Fruit fly (Drosophila melanogaster) whole organism, embryonic: Measurements from ENCODE around the gene RanGAP.

Experiments
- Abd-B ChIP-seq: fragments of 200-800 bp; sonication (Bioruptor generic); optimal IDR thresholded peaks from 2 replicates; lab custom pipeline; 2018; ENCODE audit warnings: missing biosample characterization, mild to moderate bottlenecking, missing genetic modification characterization, moderate library complexity
- CG10147 ChIP-seq: fragments of 200-800 bp; sonication (Bioruptor generic); optimal IDR thresholded peaks from 2 replicates; lab custom pipeline; 2019; ENCODE audit warnings: missing biosample characterization, mild to moderate bottlenecking, missing genetic modification characterization, moderate library complexity
- CG10565 ChIP-seq: fragments of 200-800 bp; sonication (Bioruptor generic); optimal IDR thresholded peaks from 3 replicates; lab custom pipeline; 2016; ENCODE audit warnings: missing biosample characterization, mild to moderate bottlenecking, missing genetic modification characterization
- CG11247 ChIP-seq: fragments of 200-800 bp; sonication (Bioruptor generic); IDR thresholded peaks from 2 replicates; pipeline ENCODE4 v1.3.6; 2022; ENCODE audit warnings: missing biosample characterization, missing genetic modification characterization
- CG12155 ChIP-seq: fragments of 200-800 bp; sonication (Bioruptor generic); optimal IDR thresholded peaks from 3 replicates; lab custom pipeline; 2016; ENCODE audit warnings: missing biosample characterization, missing genetic modification characterization
- CG12769 ChIP-seq: fragments of 200-800 bp; sonication (Bioruptor generic); optimal IDR thresholded peaks from 2 replicates; lab custom pipeline; 2019; ENCODE audit warnings: missing biosample characterization, mild to moderate bottlenecking, missing genetic modification characterization, moderate library complexity
- CG14014 ChIP-seq: fragments of 200-800 bp; sonication (Bioruptor generic); IDR thresholded peaks from 2 replicates; pipeline ENCODE4 v1.3.6; 2022; ENCODE audit warnings: missing biosample characterization, missing genetic modification characterization
- CG14441 ChIP-seq: fragments of 200-800 bp; sonication (Bioruptor generic); IDR thresholded peaks from 2 replicates; pipeline ENCODE4 v1.3.6; 2022; ENCODE audit warnings: missing biosample characterization, missing genetic modification characterization
- CG15601 ChIP-seq: fragments of 200-800 bp; sonication (Bioruptor generic); optimal IDR thresholded peaks from 3 replicates; lab custom pipeline; 2019; ENCODE audit warnings: missing biosample characterization, mild to moderate bottlenecking, missing genetic modification characterization, moderate library complexity
- CG1603 ChIP-seq: fragments of 200-800 bp; sonication (Bioruptor generic); optimal IDR thresholded peaks from 2 replicates; lab custom pipeline; 2019; ENCODE audit warnings: missing biosample characterization, mild to moderate bottlenecking, missing genetic modification characterization, moderate library complexity
- CG16815 ChIP-seq: fragments of 200-800 bp; sonication (Bioruptor generic); optimal IDR thresholded peaks from 3 replicates; lab custom pipeline; 2017; ENCODE audit warnings: missing biosample characterization, mild to moderate bottlenecking, missing genetic modification characterization
- CG30403 ChIP-seq: fragments of 200-800 bp; sonication (Bioruptor generic); optimal IDR thresholded peaks from 3 replicates; lab custom pipeline; 2016; ENCODE audit warnings: missing biosample characterization, missing genetic modification characterization
- CG3065 ChIP-seq: fragments of 200-800 bp; sonication (Bioruptor generic); optimal IDR thresholded peaks from 2 replicates; lab custom pipeline; 2016; ENCODE audit warnings: missing biosample characterization, missing genetic modification characterization
- CG42726 ChIP-seq: fragments of 200-800 bp; sonication (Bioruptor generic); IDR thresholded peaks from 2 replicates; pipeline ENCODE4 v1.3.6; 2022; ENCODE audit warnings: missing biosample characterization, missing genetic modification characterization; ENCODE audit not compliant: partially characterized antibody
- CG4282 ChIP-seq: fragments of 200-800 bp; sonication (Bioruptor generic); optimal IDR thresholded peaks from 2 replicates; lab custom pipeline; 2016; ENCODE audit warnings: missing biosample characterization, missing genetic modification characterization
- CG4617 ChIP-seq: fragments of 200-800 bp; sonication (Bioruptor generic); optimal IDR thresholded peaks from 3 replicates; lab custom pipeline; 2016; ENCODE audit warnings: missing biosample characterization, missing genetic modification characterization, borderline replicate concordance
- CG7745 ChIP-seq: fragments of 200-800 bp; sonication (Bioruptor generic); optimal IDR thresholded peaks from 2 replicates; lab custom pipeline; 2018; ENCODE audit warnings: missing biosample characterization, mild to moderate bottlenecking, missing genetic modification characterization, moderate library complexity
- CG8765 ChIP-seq: fragments of 200-800 bp; sonication (Bioruptor generic); IDR thresholded peaks from 2 replicates; pipeline ENCODE4 v1.3.6; 2022; ENCODE audit warnings: missing biosample characterization, missing genetic modification characterization
- Dll ChIP-seq: fragments of 200-800 bp; sonication (Bioruptor generic); IDR thresholded peaks from 4 replicates; pipeline ENCODE4 v1.3.6; 2022; ENCODE audit warnings: missing biosample characterization, missing genetic modification characterization; ENCODE audit not compliant: partially characterized antibody
- Gug ChIP-seq: fragments of 200-800 bp; sonication (Bioruptor generic); IDR thresholded peaks from 4 replicates; pipeline ENCODE4 v1.3.6; 2022; ENCODE audit warnings: missing biosample characterization, missing genetic modification characterization
- Kr ChIP-seq: fragments of 200-800 bp; sonication (Bioruptor generic); optimal IDR thresholded peaks from 2 replicates; lab custom pipeline; 2017; ENCODE audit warnings: missing biosample characterization, mild to moderate bottlenecking, missing genetic modification characterization
- MTF-1 ChIP-seq: fragments of 200-800 bp; sonication (Bioruptor generic); optimal IDR thresholded peaks from 2 replicates; lab custom pipeline; 2018; ENCODE audit warnings: missing biosample characterization, mild to moderate bottlenecking, missing genetic modification characterization, borderline replicate concordance
- NC2β ChIP-seq: fragments of 200-800 bp; sonication (Bioruptor generic); optimal IDR thresholded peaks from 2 replicates; lab custom pipeline; 2016; ENCODE audit warnings: missing biosample characterization, missing genetic modification characterization
- Oaz ChIP-seq: fragments of 200-800 bp; sonication (Bioruptor generic); IDR thresholded peaks from 2 replicates; pipeline ENCODE4 v1.3.6; 2022; ENCODE audit warnings: missing biosample characterization, missing genetic modification characterization
- Six4 ChIP-seq: fragments of 200-800 bp; sonication (Bioruptor generic); optimal IDR thresholded peaks from 2 replicates; lab custom pipeline; 2016; ENCODE audit warnings: missing biosample characterization, missing genetic modification characterization
- Spps ChIP-seq: fragments of 200-800 bp; sonication (Bioruptor generic); optimal IDR thresholded peaks from 2 replicates; lab custom pipeline; 2018; ENCODE audit warnings: missing biosample characterization, mild to moderate bottlenecking, missing genetic modification characterization
- Taf1 ChIP-seq: fragments of 200-800 bp; sonication (Bioruptor generic); IDR thresholded peaks from 2 replicates; pipeline ENCODE4 v1.3.6; 2022; ENCODE audit warnings: missing biosample characterization, missing genetic modification characterization
- ara ChIP-seq: fragments of 200-800 bp; sonication (Bioruptor generic); IDR thresholded peaks from 2 replicates; pipeline ENCODE4 v1.3.6; 2022; ENCODE audit warnings: missing biosample characterization, missing genetic modification characterization
- bcd ChIP-seq: fragments of 200-800 bp; sonication (Bioruptor generic); optimal IDR thresholded peaks from 2 replicates; lab custom pipeline; 2017; ENCODE audit warnings: missing biosample characterization, mild to moderate bottlenecking, missing genetic modification characterization
- bowl ChIP-seq: fragments of 200-800 bp; sonication (Bioruptor generic); IDR thresholded peaks from 2 replicates; pipeline ENCODE4 v1.3.6; 2022; ENCODE audit warnings: missing biosample characterization, missing genetic modification characterization
- br ChIP-seq: fragments of >200 bp; optimal IDR thresholded peaks from 2 replicates; lab custom pipeline; 2017
- cato ChIP-seq: fragments of 200-800 bp; sonication (Bioruptor generic); optimal IDR thresholded peaks from 2 replicates; lab custom pipeline; 2016; ENCODE audit warnings: missing biosample characterization, missing genetic modification characterization, borderline replicate concordance
- fd3F ChIP-seq: fragments of 200-800 bp; sonication (Bioruptor generic); optimal IDR thresholded peaks from 2 replicates; lab custom pipeline; 2018; ENCODE audit warnings: missing biosample characterization, mild to moderate bottlenecking, missing genetic modification characterization, moderate library complexity
- gsb-n ChIP-seq: fragments of 200-800 bp; sonication (Bioruptor generic); optimal IDR thresholded peaks from 3 replicates; lab custom pipeline; 2018; ENCODE audit warnings: missing biosample characterization, mild to moderate bottlenecking, missing genetic modification characterization
- jing ChIP-seq: fragments of 200-800 bp; sonication (Bioruptor generic); optimal IDR thresholded peaks from 2 replicates; lab custom pipeline; 2018; ENCODE audit warnings: missing biosample characterization, mild to moderate bottlenecking, missing genetic modification characterization
- lmd ChIP-seq: fragments of 200-800 bp; sonication (Bioruptor generic); IDR thresholded peaks from 2 replicates; pipeline ENCODE4 v1.3.6; 2022; ENCODE audit warnings: missing biosample characterization, missing genetic modification characterization
- mam ChIP-seq: fragments of 200-800 bp; sonication (Bioruptor generic); optimal IDR thresholded peaks from 3 replicates; lab custom pipeline; 2016; ENCODE audit warnings: missing biosample characterization, missing genetic modification characterization
- otp ChIP-seq: fragments of 200-800 bp; sonication (Bioruptor generic); IDR thresholded peaks from 3 replicates; pipeline ENCODE4, ENCODE4 v1.3.6; 2022; ENCODE audit warnings: missing biosample characterization, missing genetic modification characterization
- pnt ChIP-seq: fragments of 200-800 bp; sonication (Bioruptor generic); optimal IDR thresholded peaks from 3 replicates; lab custom pipeline; 2016; ENCODE audit warnings: missing biosample characterization, missing genetic modification characterization
- psq ChIP-seq: fragments of 200-800 bp; sonication (Bioruptor generic); optimal IDR thresholded peaks from 2 replicates; lab custom pipeline; 2017; ENCODE audit warnings: missing biosample characterization, missing genetic modification characterization
- run ChIP-seq: fragments of 200-800 bp; sonication (Bioruptor generic); optimal IDR thresholded peaks from 3 replicates; lab custom pipeline; 2018; ENCODE audit warnings: missing biosample characterization, mild to moderate bottlenecking, missing genetic modification characterization
- salm ChIP-seq: fragments of 200-800 bp; sonication (Bioruptor generic); optimal IDR thresholded peaks from 2 replicates; lab custom pipeline; 2018; ENCODE audit warnings: missing biosample characterization, mild to moderate bottlenecking, missing genetic modification characterization
- sim ChIP-seq: fragments of 200-800 bp; sonication (Bioruptor generic); IDR thresholded peaks from 2 replicates; pipeline ENCODE4 v1.3.6; 2022; ENCODE audit warnings: missing biosample characterization, missing genetic modification characterization
- sisA ChIP-seq: fragments of 200-800 bp; sonication (Bioruptor generic); IDR thresholded peaks from 2 replicates; pipeline ENCODE4 v1.3.6; 2022; ENCODE audit warnings: missing biosample characterization, missing genetic modification characterization
- slou ChIP-seq: fragments of 200-800 bp; sonication (Bioruptor generic); optimal IDR thresholded peaks from 3 replicates; lab custom pipeline; 2016; ENCODE audit warnings: missing biosample characterization, missing genetic modification characterization
- tap ChIP-seq: fragments of 200-800 bp; optimal IDR thresholded peaks from 3 replicates; lab custom pipeline; 2019; ENCODE audit warnings: missing biosample characterization, mild to moderate bottlenecking, missing genetic modification characterization, moderate library complexity
- unc-4 ChIP-seq: fragments of 200-800 bp; sonication (Bioruptor generic); IDR thresholded peaks from 2 replicates; pipeline ENCODE4 v1.3.6; 2022; ENCODE audit warnings: missing biosample characterization, missing genetic modification characterization; ENCODE audit not compliant: partially characterized antibody
- wdn ChIP-seq: fragments of 200-800 bp; sonication (Bioruptor generic); IDR thresholded peaks from 2 replicates; pipeline ENCODE4 v1.3.6; 2022; ENCODE audit warnings: missing biosample characterization, missing genetic modification characterization
- z ChIP-seq: fragments of 200-800 bp; sonication (Bioruptor generic); IDR thresholded peaks from 3 replicates; pipeline ENCODE4 v1.3.6; 2022; ENCODE audit warnings: missing biosample characterization, missing genetic modification characterization

Gene RanGAP

dm6 chr2L:19416602-19417497 is 24.9 kb upstream of the RanGAP start, which contains the start of gene Lectin-galC1 (continued):
- peak; percentile 85 for TF ChIP-seq Six4 (GFP tag; lab: Kevin White, UChicago)
- TF ChIP-seq bcd (GFP tag; lab: Kevin White, UChicago) = peak; percentile 81
- TF ChIP-seq fd3F = peak; percentile 76
- peak; percentile 69 for TF ChIP-seq slou
- peak; percentile 92 for TF ChIP-seq CG1603 (tag; lab: Kevin White, UChicago)
- peak; percentile 79 for TF ChIP-seq CG10565 (GFP tag; lab: Kevin White, UChicago)
- peak; percentile 86 for TF ChIP-seq otp
- peak; percentile 82 for TF ChIP-seq CG12155 (GFP tag; lab: Kevin White, UChicago)
- TF ChIP-seq CG11247 = peak; percentile 70; the same call in 1 of the 2 replicates
- peak; percentile 84 for TF ChIP-seq tap (tag; lab: Kevin White, UChicago)
- TF ChIP-seq MTF-1 (GFP tag; lab: Kevin White, UChicago) = peak; percentile 80
- TF ChIP-seq wdn (GFP tag; lab: Robert Waterston, UW) = peak; percentile 47; the same call in 1 of the 2 replicates
- peak; percentile 87 for TF ChIP-seq gsb-n (tag; lab: Kevin White, UChicago)
- peak; percentile 85 for TF ChIP-seq CG14014 (GFP tag; lab: Robert Waterston, UW)
- TF ChIP-seq CG7745 (tag; lab: Kevin White, UChicago) = peak; percentile 57
- peak; percentile 80 for TF ChIP-seq CG10147
- peak; percentile 89 for TF ChIP-seq CG30403 (GFP tag; lab: Kevin White, UChicago)
- TF ChIP-seq lmd (GFP tag; lab: Robert Waterston, UW) = no peak; the same call in 1 of the 2 replicates
- peak; percentile 77 for TF ChIP-seq CG4282 (GFP tag; lab: Kevin White, UChicago)
- TF ChIP-seq Oaz (GFP tag; lab: Robert Waterston, UW) = peak; percentile 78
- TF ChIP-seq cato (GFP tag; lab: Kevin White, UChicago) = peak; percentile 67
- peak; percentile 88; the same call in 1 of the 2 replicates for TF ChIP-seq sisA (GFP tag; lab: Robert Waterston, UW)
- TF ChIP-seq Dll (GFP tag; lab: Robert Waterston, UW) = no peak
- peak; percentile 83 for TF ChIP-seq CG14441 (GFP tag; lab: Robert Waterston, UW)
- peak; percentile 93 for TF ChIP-seq pnt (GFP tag; lab: Kevin White, UChicago)
- TF ChIP-seq CG4617 = peak; percentile 70
- peak; percentile 79 for TF ChIP-seq sim (GFP tag; lab: Robert Waterston, UW)
- no peak for TF ChIP-seq unc-4 (GFP tag; lab: Robert Waterston, UW)
- no peak for TF ChIP-seq br
- TF ChIP-seq salm (tag; lab: Kevin White, UChicago) = peak; percentile 88
- TF ChIP-seq CG8765 (GFP tag; lab: Robert Waterston, UW) = no peak
- peak; percentile 70 for TF ChIP-seq mam (GFP tag; lab: Kevin White, UChicago)
- TF ChIP-seq CG42726 (GFP tag; lab: Robert Waterston, UW) = no peak
- TF ChIP-seq ara (GFP tag; lab: Robert Waterston, UW) = peak; percentile 89
- TF ChIP-seq NC2β (GFP tag; lab: Kevin White, UChicago) = peak; percentile 90
- TF ChIP-seq Spps (tag; lab: Kevin White, UChicago) = peak; percentile 57
- TF ChIP-seq CG12769 (tag; lab: Kevin White, UChicago) = peak; percentile 73
- peak; percentile 33; the same call in 1 of the 3 replicates for TF ChIP-seq z (GFP tag; lab: Robert Waterston, UW)
- peak; percentile 25; the same call in 1 of the 2 replicates for TF ChIP-seq bowl (GFP tag; lab: Robert Waterston, UW)
- no peak for TF ChIP-seq Kr (GFP tag; lab: Kevin White, UChicago)
- peak; percentile 40 for TF ChIP-seq psq (GFP tag; lab: Kevin White, UChicago)
- peak; percentile 83 for TF ChIP-seq CG3065 (GFP tag; lab: Kevin White, UChicago)
- peak; percentile 73; the same call in 3 of the 4 replicates for TF ChIP-seq Gug (GFP tag; lab: Robert Waterston, UW)
- peak; percentile 72 for TF ChIP-seq CG16815
- peak; percentile 80 for TF ChIP-seq Abd-B (GFP tag; lab: Kevin White, UChicago)
- peak; percentile 30; the same call in 1 of the 2 replicates for TF ChIP-seq Taf1 (GFP tag; lab: Robert Waterston, UW)
- TF ChIP-seq run (tag; lab: Kevin White, UChicago) = peak; percentile 83
- TF ChIP-seq jing (GFP tag; lab: Kevin White, UChicago) = peak; percentile 83
- TF ChIP-seq CG15601 = peak; percentile 84
